Fruit fly (Drosophila melanogaster): Measurements from ENCODE around the gene nrv3.
A peak's percentile ranks its signal among the peaks of the same experiment; 100 is the strongest.

dm6 chr2L:21370886-21371285 is 8.9 kb upstream of the nrv3 start, which contains the start of gene CG8665:
- no peak for TF ChIP-seq CG1620 (GFP tag; optimal IDR thresholded peaks at IDR 0.05)
- peak; percentile 28 for TF ChIP-seq Clk (GFP tag; optimal IDR thresholded peaks at IDR 0.05)
- peak; percentile 68 for TF ChIP-seq CG33017 (tag; optimal IDR thresholded peaks at IDR 0.05)

Data from whole organism, adult.